Fruit fly (Drosophila melanogaster) whole organism, embryonic: ENCODE results near the gene CG33284.

Source experiments
- Antp ChIP-seq: fragments of 200-800 bp; sonication (Bioruptor generic); optimal IDR thresholded peaks from 3 replicates; lab custom pipeline; 2016; ENCODE audit warnings: missing biosample characterization, missing genetic modification characterization
- CG10543 ChIP-seq: fragments of 200-800 bp; sonication (Bioruptor generic); optimal IDR thresholded peaks from 3 replicates; lab custom pipeline; 2017; ENCODE audit warnings: missing biosample characterization, mild to moderate bottlenecking, missing genetic modification characterization, moderate library complexity
- CG11398 ChIP-seq: fragments of 200-800 bp; sonication (Bioruptor generic); optimal IDR thresholded peaks from 2 replicates; lab custom pipeline; 2016; ENCODE audit warnings: missing biosample characterization, missing genetic modification characterization
- CG11696 ChIP-seq: fragments of 200-800 bp; sonication (Bioruptor generic); IDR thresholded peaks from 2 replicates; pipeline ENCODE4 v1.3.6; 2022; ENCODE audit warnings: missing biosample characterization, missing genetic modification characterization
- CG13123 ChIP-seq: fragments of 200-800 bp; sonication (Bioruptor generic); optimal IDR thresholded peaks from 2 replicates; lab custom pipeline; 2016; ENCODE audit warnings: missing biosample characterization, missing genetic modification characterization
- CG17829 ChIP-seq: fragments of 200-800 bp; optimal IDR thresholded peaks from 2 replicates; lab custom pipeline; 2019; ENCODE audit warnings: missing biosample characterization, mild to moderate bottlenecking, missing genetic modification characterization, moderate library complexity
- CG18262 ChIP-seq: fragments of 200-800 bp; optimal IDR thresholded peaks from 3 replicates; lab custom pipeline; 2019; ENCODE audit warnings: missing biosample characterization, mild to moderate bottlenecking, missing genetic modification characterization, moderate library complexity
- CG18476 ChIP-seq: fragments of 200-800 bp; sonication (Bioruptor generic); optimal IDR thresholded peaks from 2 replicates; lab custom pipeline; 2016; ENCODE audit warnings: missing biosample characterization, mild to moderate bottlenecking, missing genetic modification characterization
- CG30020 ChIP-seq: fragments of 200-800 bp; optimal IDR thresholded peaks from 2 replicates; lab custom pipeline; 2019; ENCODE audit warnings: missing biosample characterization, mild to moderate bottlenecking, missing genetic modification characterization, moderate library complexity
- CG31365 ChIP-seq: fragments of 200-800 bp; sonication (Bioruptor generic); optimal IDR thresholded peaks from 2 replicates; lab custom pipeline; 2018; ENCODE audit warnings: missing biosample characterization, mild to moderate bottlenecking, missing genetic modification characterization
- CG32767 ChIP-seq: fragments of 200-800 bp; sonication (Bioruptor generic); IDR thresholded peaks from 2 replicates; pipeline ENCODE4 v1.3.6; 2022; ENCODE audit warnings: missing biosample characterization, missing genetic modification characterization
- CG42726 ChIP-seq: fragments of 200-800 bp; sonication (Bioruptor generic); IDR thresholded peaks from 2 replicates; pipeline ENCODE4 v1.3.6; 2022; ENCODE audit warnings: missing biosample characterization, missing genetic modification characterization; ENCODE audit not compliant: partially characterized antibody
- CG4328 ChIP-seq: fragments of 200-800 bp; sonication (Bioruptor generic); optimal IDR thresholded peaks from 3 replicates; lab custom pipeline; 2017; ENCODE audit warnings: missing biosample characterization, missing genetic modification reagents, missing genetic modification characterization
- CG5245 ChIP-seq: fragments of 200-800 bp; sonication (Bioruptor generic); optimal IDR thresholded peaks from 3 replicates; lab custom pipeline; 2016; ENCODE audit warnings: missing biosample characterization, missing genetic modification characterization
- CG7839 ChIP-seq: fragments of 200-800 bp; sonication (Bioruptor generic); optimal IDR thresholded peaks from 3 replicates; lab custom pipeline; 2018; ENCODE audit warnings: missing biosample characterization, mild to moderate bottlenecking, missing genetic modification characterization, moderate library complexity
- CG8944 ChIP-seq: fragments of 200-800 bp; sonication (Bioruptor generic); optimal IDR thresholded peaks from 3 replicates; lab custom pipeline; 2016; ENCODE audit warnings: missing biosample characterization, missing genetic modification characterization
- CG9609 ChIP-seq: fragments of 200-800 bp; sonication (Bioruptor generic); optimal IDR thresholded peaks from 3 replicates; lab custom pipeline; 2016; ENCODE audit warnings: missing biosample characterization, missing genetic modification characterization
- CG9817 ChIP-seq: fragments of 200-800 bp; sonication (Bioruptor generic); optimal IDR thresholded peaks from 2 replicates; lab custom pipeline; 2018; ENCODE audit warnings: missing biosample characterization, mild to moderate bottlenecking, missing genetic modification characterization, moderate library complexity
- CHES-1-like ChIP-seq: fragments of 200-800 bp; sonication (Bioruptor generic); optimal IDR thresholded peaks from 2 replicates; lab custom pipeline; 2016; ENCODE audit warnings: missing biosample characterization, missing genetic modification characterization
- Deaf1 ChIP-seq: fragments of 200-800 bp; optimal IDR thresholded peaks from 3 replicates; lab custom pipeline; 2019; ENCODE audit warnings: missing biosample characterization, mild to moderate bottlenecking, missing genetic modification characterization, moderate library complexity
- Dll ChIP-seq: fragments of 200-800 bp; sonication (Bioruptor generic); IDR thresholded peaks from 4 replicates; pipeline ENCODE4 v1.3.6; 2022; ENCODE audit warnings: missing biosample characterization, missing genetic modification characterization; ENCODE audit not compliant: partially characterized antibody
- Dref ChIP-seq: fragments of 200-800 bp; sonication (Bioruptor generic); IDR thresholded peaks from 2 replicates; pipeline ENCODE4 v1.3.6; 2022; ENCODE audit warnings: missing biosample characterization, missing genetic modification characterization
- Eip74EF ChIP-seq, 2 experiments: fragments of 200-800 bp in 1 of 2; fragments of >200 bp in 1 of 2; sonication (Bioruptor generic) in 1 of 2; optimal IDR thresholded peaks; 2 replicates each; lab custom pipeline; 2017 to 2019; ENCODE audit warnings: missing biosample characterization in 2 of 2, missing genetic modification characterization in 2 of 2, mild to moderate bottlenecking in 1 of 2, moderate library complexity in 1 of 2
- Gsc ChIP-seq: fragments of 200-800 bp; sonication (Bioruptor generic); IDR thresholded peaks from 2 replicates; pipeline ENCODE4 v1.3.6; 2022; ENCODE audit warnings: missing biosample characterization, missing genetic modification characterization
- HLH54F ChIP-seq: fragments of 200-800 bp; sonication (Bioruptor generic); optimal IDR thresholded peaks from 3 replicates; lab custom pipeline; 2016; ENCODE audit warnings: missing biosample characterization, missing genetic modification characterization
- Lim3 ChIP-seq: fragments of 200-800 bp; sonication (Bioruptor generic); IDR thresholded peaks from 2 replicates; pipeline ENCODE4 v1.3.6; 2022; ENCODE audit warnings: missing biosample characterization, missing genetic modification characterization
- Max ChIP-seq: fragments of 200-800 bp; sonication (Bioruptor generic); optimal IDR thresholded peaks from 2 replicates; lab custom pipeline; 2016; ENCODE audit warnings: missing biosample characterization, mild to moderate bottlenecking, missing genetic modification characterization
- Ravus ChIP-seq: fragments of 200-800 bp; sonication (Bioruptor generic); IDR thresholded peaks from 2 replicates; pipeline ENCODE4 v1.3.6; 2022; ENCODE audit warnings: missing biosample characterization, missing genetic modification characterization
- Six4 ChIP-seq: fragments of 200-800 bp; sonication (Bioruptor generic); optimal IDR thresholded peaks from 2 replicates; lab custom pipeline; 2016; ENCODE audit warnings: missing biosample characterization, missing genetic modification characterization
- Sry-δ ChIP-seq: fragments of 200-800 bp; sonication (Bioruptor generic); optimal IDR thresholded peaks from 2 replicates; lab custom pipeline; 2016; ENCODE audit warnings: missing biosample characterization, missing genetic modification characterization
- ab ChIP-seq: fragments of 200-800 bp; sonication (Bioruptor generic); optimal IDR thresholded peaks from 2 replicates; lab custom pipeline; 2016; ENCODE audit warnings: missing biosample characterization, missing genetic modification characterization
- ato ChIP-seq: fragments of 200-800 bp; sonication (Bioruptor generic); IDR thresholded peaks from 2 replicates; pipeline ENCODE4 v1.3.6; 2022; ENCODE audit warnings: missing biosample characterization, missing genetic modification characterization; ENCODE audit not compliant: partially characterized antibody
- bowl ChIP-seq: fragments of 200-800 bp; sonication (Bioruptor generic); IDR thresholded peaks from 2 replicates; pipeline ENCODE4 v1.3.6; 2022; ENCODE audit warnings: missing biosample characterization, missing genetic modification characterization
- corto ChIP-seq: fragments of 200-800 bp; sonication (Bioruptor generic); optimal IDR thresholded peaks from 2 replicates; lab custom pipeline; 2016; ENCODE audit warnings: missing biosample characterization, mild to moderate bottlenecking, missing genetic modification characterization, moderate library complexity
- jing ChIP-seq: fragments of 200-800 bp; sonication (Bioruptor generic); optimal IDR thresholded peaks from 2 replicates; lab custom pipeline; 2018; ENCODE audit warnings: missing biosample characterization, mild to moderate bottlenecking, missing genetic modification characterization
- lola ChIP-seq, 3 experiments: fragments of >200 bp in 2 of 3; fragments of 200-800 bp in 1 of 3; sonication (Bioruptor generic) in 1 of 3; optimal IDR thresholded peaks; 2 replicates each; lab custom pipeline; 2017 to 2019; ENCODE audit warnings: missing biosample characterization in 3 of 3, missing genetic modification characterization in 3 of 3, mild to moderate bottlenecking in 1 of 3, moderate library complexity in 1 of 3
- nerfin-1 ChIP-seq: fragments of 200-800 bp; sonication (Bioruptor generic); optimal IDR thresholded peaks from 3 replicates; lab custom pipeline; 2019; ENCODE audit warnings: missing biosample characterization, mild to moderate bottlenecking, missing genetic modification characterization, moderate library complexity
- otp ChIP-seq: fragments of 200-800 bp; sonication (Bioruptor generic); IDR thresholded peaks from 3 replicates; pipeline ENCODE4, ENCODE4 v1.3.6; 2022; ENCODE audit warnings: missing biosample characterization, missing genetic modification characterization
- p53 ChIP-seq: fragments of 200-800 bp; sonication (Bioruptor generic); optimal IDR thresholded peaks from 2 replicates; lab custom pipeline; 2016; ENCODE audit warnings: missing biosample characterization, missing genetic modification characterization
- pb ChIP-seq: fragments of 200-800 bp; sonication (Bioruptor generic); optimal IDR thresholded peaks from 3 replicates; lab custom pipeline; 2016; ENCODE audit warnings: missing biosample characterization, missing genetic modification characterization
- pho ChIP-seq: fragments of 200-800 bp; sonication (Bioruptor generic); optimal IDR thresholded peaks from 2 replicates; lab custom pipeline; 2016; ENCODE audit warnings: missing biosample characterization, missing genetic modification characterization
- pnt ChIP-seq: fragments of 200-800 bp; sonication (Bioruptor generic); optimal IDR thresholded peaks from 3 replicates; lab custom pipeline; 2016; ENCODE audit warnings: missing biosample characterization, missing genetic modification characterization
- repo ChIP-seq: fragments of 200-800 bp; sonication (Bioruptor generic); optimal IDR thresholded peaks from 2 replicates; lab custom pipeline; 2016; ENCODE audit warnings: missing biosample characterization, missing genetic modification characterization
- salm ChIP-seq: fragments of 200-800 bp; sonication (Bioruptor generic); optimal IDR thresholded peaks from 2 replicates; lab custom pipeline; 2018; ENCODE audit warnings: missing biosample characterization, mild to moderate bottlenecking, missing genetic modification characterization
- sc ChIP-seq, 3 experiments: fragments of >200 bp in 2 of 3; fragments of 200-800 bp in 1 of 3; sonication (Bioruptor generic) in 1 of 3; optimal IDR thresholded peaks; 2 replicates in 2 of 3; 3 replicates in 1 of 3; lab custom pipeline; 2017; ENCODE audit warnings: mild to moderate bottlenecking in 1 of 3, missing biosample characterization in 1 of 3, missing genetic modification characterization in 1 of 3, missing genetic modification reagents in 1 of 3
- sima ChIP-seq: fragments of 200-800 bp; sonication (Bioruptor generic); optimal IDR thresholded peaks from 2 replicates; lab custom pipeline; 2016; ENCODE audit warnings: missing biosample characterization, missing genetic modification characterization
- slou ChIP-seq: fragments of 200-800 bp; sonication (Bioruptor generic); optimal IDR thresholded peaks from 3 replicates; lab custom pipeline; 2016; ENCODE audit warnings: missing biosample characterization, missing genetic modification characterization
- slp2 ChIP-seq: fragments of 200-800 bp; sonication (Bioruptor generic); optimal IDR thresholded peaks from 2 replicates; lab custom pipeline; 2016; ENCODE audit warnings: missing biosample characterization, missing genetic modification characterization
- twi ChIP-seq: fragments of 200-800 bp; optimal IDR thresholded peaks from 2 replicates; lab custom pipeline; 2019; ENCODE audit warnings: missing biosample characterization, mild to moderate bottlenecking, missing genetic modification characterization, moderate library complexity
- z ChIP-seq: fragments of 200-800 bp; sonication (Bioruptor generic); IDR thresholded peaks from 3 replicates; pipeline ENCODE4 v1.3.6; 2022; ENCODE audit warnings: missing biosample characterization, missing genetic modification characterization

Gene CG33284

dm6 chr3L:21171905-21172304 lies 48.4 kb downstream of the CG33284 start, which contains the start of gene Ac78C (continued):
- TF ChIP-seq CG13123, result peak; percentile 47
- TF ChIP-seq Dll (GFP tag; lab: Robert Waterston, UW), result 0 out of 4 replicates have a peak, but pooled peaks have one; percentile 15
- TF ChIP-seq z (GFP tag; lab: Robert Waterston, UW), result no peak
- TF ChIP-seq Six4, result peak; percentile 61
- TF ChIP-seq CG17829 (tag; lab: Kevin White, UChicago), result no peak
- peak; percentile 77 for TF ChIP-seq CG32767 (GFP tag; lab: Robert Waterston, UW)
- peak; percentile 56 for TF ChIP-seq slp2 (GFP tag; lab: Kevin White, UChicago)
- TF ChIP-seq pho (GFP tag; lab: Kevin White, UChicago), result peak; percentile 82
- peak; percentile 64 for TF ChIP-seq ab (GFP tag; lab: Kevin White, UChicago)
- TF ChIP-seq CG18476 (GFP tag; lab: Kevin White, UChicago), result peak; percentile 70
- TF ChIP-seq CG30020 (tag; lab: Kevin White, UChicago), result no peak
- peak; percentile 58 for TF ChIP-seq CG11398 (GFP tag; lab: Kevin White, UChicago)
- 0 out of 2 replicates have a peak, but pooled peaks have one; percentile 29 for TF ChIP-seq CG42726 (GFP tag; lab: Robert Waterston, UW)
- peak; percentile 88 for TF ChIP-seq CG8944 (GFP tag; lab: Kevin White, UChicago)
- no peak for TF ChIP-seq CG18262
- peak; percentile 67 for TF ChIP-seq sima (GFP tag; lab: Kevin White, UChicago)
- TF ChIP-seq ato (GFP tag; lab: Robert Waterston, UW), result no peak
- TF ChIP-seq CG9609 (GFP tag; lab: Kevin White, UChicago), result peak; percentile 82
- TF ChIP-seq Deaf1 (tag; lab: Kevin White, UChicago), result peak; percentile 96
- TF ChIP-seq Antp (GFP tag; lab: Kevin White, UChicago), result peak; percentile 95
- TF ChIP-seq CG10543, result peak; percentile 96
- peak; percentile 69 for TF ChIP-seq salm (tag; lab: Kevin White, UChicago)
- peak; percentile 48 for TF ChIP-seq slou (GFP tag; lab: Kevin White, UChicago)
- TF ChIP-seq HLH54F (GFP tag; lab: Kevin White, UChicago), result peak; percentile 90
- TF ChIP-seq sc (optimal IDR thresholded peaks at IDR 0.05; lab: Kevin White, UChicago), result no peak
- no peak for TF ChIP-seq sc (GFP tag; optimal IDR thresholded peaks at IDR 0.05; lab: Kevin White, UChicago)
- peak; percentile 55 for TF ChIP-seq jing (GFP tag; lab: Kevin White, UChicago)
- peak; percentile 91 for TF ChIP-seq CHES-1-like (GFP tag; lab: Kevin White, UChicago)
- TF ChIP-seq Eip74EF (GFP tag; optimal IDR thresholded peaks at IDR 0.05; lab: Kevin White, UChicago), result peak in 1 of 2 experiments; percentile 52
- peak; percentile 73 for TF ChIP-seq CG5245 (GFP tag; lab: Kevin White, UChicago)
- peak; percentile 90 for TF ChIP-seq p53 (GFP tag; lab: Kevin White, UChicago)
- peak; percentile 26; the same call in 1 of the 2 replicates for TF ChIP-seq Lim3 (GFP tag; lab: Robert Waterston, UW)
- no peak for TF ChIP-seq nerfin-1 (tag; lab: Kevin White, UChicago)
- peak; percentile 86 for TF ChIP-seq pnt (GFP tag; lab: Kevin White, UChicago)
- peak; percentile 80 for TF ChIP-seq bowl (GFP tag; lab: Robert Waterston, UW)
- peak; percentile 90 for TF ChIP-seq CG4328 (GFP tag; lab: Kevin White, UChicago)
- peak; percentile 90 for TF ChIP-seq CG7839 (tag; lab: Kevin White, UChicago)
- TF ChIP-seq Max (GFP tag; lab: Kevin White, UChicago), result peak; percentile 65
- peak; percentile 92 for TF ChIP-seq CG9817 (tag; lab: Kevin White, UChicago)
- no peak for TF ChIP-seq twi (tag; lab: Kevin White, UChicago)
- TF ChIP-seq repo, result peak; percentile 91
- peak; percentile 90 for TF ChIP-seq pb
- TF ChIP-seq lola (GFP tag; optimal IDR thresholded peaks at IDR 0.05; lab: Kevin White, UChicago), result no peak
- TF ChIP-seq CG11696 (GFP tag; lab: Robert Waterston, UW), result 0 out of 2 replicates have a peak, but pooled peaks have one; percentile 47
- peak; percentile 32 for TF ChIP-seq Sry-δ (GFP tag; lab: Kevin White, UChicago)
- TF ChIP-seq Ravus (GFP tag; lab: Robert Waterston, UW), result peak; percentile 50
- peak; percentile 85 for TF ChIP-seq CG31365 (tag; lab: Kevin White, UChicago)
- peak; percentile 32 for TF ChIP-seq Dref
- 0 out of 2 replicates have a peak, but pooled peaks have one; percentile 32 for TF ChIP-seq Gsc (GFP tag; lab: Robert Waterston, UW)
- peak; percentile 65; the same call in 2 of the 3 replicates for TF ChIP-seq otp (GFP tag; lab: Robert Waterston, UW)
- no peak for TF ChIP-seq corto
